Fruit fly (Drosophila melanogaster): ENCODE data around the gene CG34330.

CG34330 gene

dm6 chrX:19068873-19069272, at the start of gene CG34330:
CG34330 (minus strand) TSS chrX:19068973.
- no peak for TF ChIP-seq noc (tag; optimal IDR thresholded peaks at IDR 0.05)

- no peak for TF ChIP-seq noc (tag; optimal IDR thresholded peaks at IDR 0.05)
Measured at dm6 chrX:19106842-19107557, 38.2 kb upstream of the CG34330 start.

- no peak for TF ChIP-seq noc (tag; optimal IDR thresholded peaks at IDR 0.05)
Measured at dm6 chrX:19096179-19096578, 27.4 kb upstream of the CG34330 start.

DNA sequence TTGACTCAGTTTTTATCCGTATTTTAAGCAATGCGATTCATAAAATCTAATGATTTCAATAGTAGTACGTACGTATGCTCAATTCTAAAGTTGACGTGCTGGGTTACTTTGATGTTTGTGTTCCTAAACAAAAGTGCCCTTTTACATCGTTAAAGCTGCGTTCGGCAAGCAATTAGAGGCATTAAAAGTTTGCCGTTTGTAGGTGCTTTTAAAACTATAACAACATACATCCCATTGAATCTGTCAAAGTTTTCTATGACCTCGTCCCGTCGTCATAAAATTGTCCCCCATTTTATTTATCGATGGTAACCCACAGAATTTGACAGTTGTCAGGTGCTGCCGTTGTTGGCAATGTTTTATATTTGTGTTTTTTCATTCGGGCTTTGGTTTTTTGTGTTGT, 14.4 kb upstream of the CG34330 start, which contains the start of gene CG7423:
Gene CG7423, minus strand, starts transcription at position 101 of the 400 bp plus-strand sequence.
- TF ChIP-seq noc (tag; optimal IDR thresholded peaks at IDR 0.05) = no peak

DNA sequence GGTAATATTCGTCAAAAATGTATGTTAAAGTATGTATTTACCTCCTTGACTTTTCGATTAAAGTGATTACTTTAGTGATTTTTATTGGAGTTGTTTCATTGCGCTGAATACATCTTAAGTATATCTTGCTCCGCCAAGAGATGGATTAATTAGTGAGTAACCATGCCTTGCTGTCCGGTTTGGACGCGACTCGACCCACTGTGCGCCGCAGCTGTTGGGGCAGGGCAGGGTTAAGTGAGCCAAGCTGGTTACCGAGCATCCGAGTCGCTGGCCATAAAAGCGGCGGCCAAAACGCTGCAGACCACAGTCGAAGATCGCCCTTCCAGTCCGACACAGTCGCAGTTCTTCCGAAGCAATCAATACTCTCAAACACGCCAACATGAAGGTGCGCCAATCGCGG, 12.6 kb upstream of the CG34330 start, which contains the start of gene CG14191:
Gene CG14191, plus strand, starts transcription at position 301 of the 400 bp plus-strand sequence.
- no peak for TF ChIP-seq noc (tag; optimal IDR thresholded peaks at IDR 0.05)

DNA sequence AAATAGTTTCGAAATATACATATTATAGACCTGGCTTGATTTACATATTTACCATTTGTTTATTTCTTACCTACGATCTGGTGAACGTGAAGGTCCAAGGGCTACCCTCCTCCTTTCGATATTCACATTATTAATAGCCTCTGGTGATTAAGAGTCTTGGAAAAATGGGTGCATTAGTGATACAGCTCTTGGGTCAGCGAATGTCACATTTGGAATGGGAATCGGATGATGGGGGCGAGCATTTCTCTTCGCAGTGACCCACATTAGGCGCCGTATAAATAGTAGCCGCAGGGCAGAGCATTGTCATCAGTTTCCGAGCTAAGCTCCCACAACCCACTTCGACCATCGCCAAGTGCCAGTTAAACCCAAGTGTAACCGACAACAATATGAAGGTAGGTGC, 8.6 kb upstream of the CG34330 start, which contains the start of gene CG7406:
Gene CG7406, plus strand, starts transcription at position 301 of the 400 bp plus-strand sequence.
- no peak for TF ChIP-seq noc (tag; optimal IDR thresholded peaks at IDR 0.05)

dm6 chrX:19074585-19074984, 5.8 kb upstream of the CG34330 start:
- no peak for TF ChIP-seq noc (tag; optimal IDR thresholded peaks at IDR 0.05)

dm6 chrX:19073878-19074277, 5.1 kb upstream of the CG34330 start:
- TF ChIP-seq noc (tag; optimal IDR thresholded peaks at IDR 0.05) = no peak

DNA sequence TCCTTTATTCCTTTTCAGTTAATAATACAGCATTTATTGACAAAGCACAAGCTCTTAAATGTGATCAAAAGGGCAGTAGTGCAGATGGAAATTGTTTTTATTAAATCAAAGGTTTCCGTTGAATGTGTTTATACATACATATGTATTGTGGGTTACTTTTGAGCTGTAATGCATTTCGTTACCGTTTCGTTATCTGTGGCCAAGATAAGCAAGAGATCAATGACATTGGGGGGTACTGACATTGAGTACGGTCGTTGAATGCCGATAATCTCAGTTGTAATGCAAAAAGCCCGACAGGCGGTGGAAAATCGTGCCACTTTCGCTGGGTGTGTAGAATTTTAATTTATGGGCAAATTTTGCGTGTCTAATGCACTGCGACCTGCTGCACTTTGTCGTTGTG, 4.2 kb upstream of the CG34330 start:
- TF ChIP-seq noc (tag; optimal IDR thresholded peaks at IDR 0.05) = no peak

dm6 chrX:19056611-19057010, 12.2 kb downstream of the CG34330 start, which contains the start of gene CG14190:
CG14190 (plus strand) TSS chrX:19056911.
- no peak for TF ChIP-seq noc (tag; optimal IDR thresholded peaks at IDR 0.05)

dm6 chrX:19050142-19050541, 18.6 kb downstream of the CG34330 start, which contains the start of gene Diedel3:
Diedel3 (plus strand) TSS chrX:19050442.
- TF ChIP-seq noc (tag; optimal IDR thresholded peaks at IDR 0.05) = no peak

DNA sequence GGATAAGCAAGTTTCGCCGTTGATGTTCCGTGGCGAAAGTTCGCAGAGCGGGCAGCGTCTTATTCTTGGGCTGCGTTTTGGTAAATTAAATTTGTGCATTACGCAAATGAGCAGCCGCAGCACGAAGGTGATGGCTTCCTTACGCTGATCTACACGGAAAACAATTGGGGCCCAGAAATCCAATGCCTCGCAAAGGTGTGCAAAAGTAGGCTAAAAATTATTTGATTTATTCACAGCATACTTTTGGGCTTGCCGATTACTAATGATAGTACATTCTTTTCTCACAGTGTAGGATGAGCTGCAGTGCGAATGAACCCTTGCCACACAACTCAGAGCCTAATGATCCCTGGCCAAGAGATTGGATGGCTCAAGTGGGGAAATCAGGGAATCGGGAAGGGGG, 28.5 kb downstream of the CG34330 start:
- TF ChIP-seq noc (tag; optimal IDR thresholded peaks at IDR 0.05) = no peak

DNA sequence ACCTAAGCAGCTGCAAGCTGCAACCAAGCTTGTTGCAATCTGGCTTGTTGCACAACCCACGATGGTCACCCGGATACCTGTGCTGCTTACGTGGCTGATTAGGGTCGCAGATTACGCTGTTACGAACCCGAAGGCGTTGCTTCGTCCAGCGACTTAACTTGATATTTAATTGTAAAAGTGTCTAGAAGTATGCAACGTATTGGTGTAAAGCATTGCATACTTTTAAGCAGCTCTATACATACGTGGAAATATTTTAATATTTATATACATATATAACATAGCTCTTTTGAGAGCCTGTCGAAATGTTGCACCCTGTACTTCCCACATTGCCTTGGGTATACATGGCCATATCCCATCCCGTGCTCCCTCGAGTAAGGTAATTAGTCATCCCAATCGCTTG, 31.6 kb downstream of the CG34330 start:
- TF ChIP-seq noc (tag; optimal IDR thresholded peaks at IDR 0.05) = no peak

DNA sequence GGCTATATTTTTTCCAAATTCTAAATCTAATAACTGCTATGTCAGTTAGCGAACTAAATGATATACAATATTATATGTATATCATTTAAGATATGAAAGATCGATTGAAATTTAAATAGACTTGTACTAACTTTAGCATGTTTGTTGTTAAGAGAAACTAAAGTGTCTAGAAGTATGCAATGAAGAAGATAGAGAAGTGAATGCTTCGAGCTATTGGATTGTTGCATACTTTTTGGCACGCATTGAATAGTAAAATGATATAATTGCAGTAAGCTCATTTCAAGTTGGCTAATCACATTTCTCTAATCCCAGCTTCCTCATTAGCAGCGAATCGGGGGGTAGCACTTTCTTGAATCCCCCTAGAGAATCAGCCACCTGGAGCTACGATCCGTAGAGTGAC, 35.0 kb downstream of the CG34330 start:
- TF ChIP-seq noc (tag; optimal IDR thresholded peaks at IDR 0.05) = no peak

dm6 chrX:19028584-19028983, 40.2 kb downstream of the CG34330 start:
- TF ChIP-seq noc (tag; optimal IDR thresholded peaks at IDR 0.05) = no peak

- no peak for TF ChIP-seq noc (tag; optimal IDR thresholded peaks at IDR 0.05)
Measured at dm6 chrX:19020062-19020461, 48.7 kb downstream of the CG34330 start.
